Fruit fly (Drosophila melanogaster) whole organism, embryonic: ENCODE measurements around the gene mora.

Experiments
- CG10366 ChIP-seq: fragments of 200-800 bp; sonication (Bioruptor generic); IDR thresholded peaks from 2 replicates; pipeline ENCODE4 v1.3.6; 2022; ENCODE audit warnings: missing biosample characterization, missing genetic modification characterization
- CG11085 ChIP-seq: fragments of 200-800 bp; sonication (Bioruptor generic); IDR thresholded peaks from 2 replicates; pipeline ENCODE4 v1.3.6; 2022; ENCODE audit warnings: missing biosample characterization, missing genetic modification characterization
- CG13296 ChIP-seq: fragments of 200-800 bp; sonication (Bioruptor generic); optimal IDR thresholded peaks from 3 replicates; lab custom pipeline; 2018; ENCODE audit warnings: missing biosample characterization, mild to moderate bottlenecking, missing genetic modification characterization
- CG13424 ChIP-seq: fragments of 200-800 bp; sonication (Bioruptor generic); optimal IDR thresholded peaks from 2 replicates; lab custom pipeline; 2019; ENCODE audit warnings: missing biosample characterization, mild to moderate bottlenecking, missing genetic modification characterization, moderate library complexity
- CG13894 ChIP-seq: fragments of 200-800 bp; sonication (Bioruptor generic); optimal IDR thresholded peaks from 3 replicates; lab custom pipeline; 2018; ENCODE audit warnings: missing biosample characterization, mild to moderate bottlenecking, missing genetic modification characterization, moderate library complexity
- CG15269 ChIP-seq: fragments of 200-800 bp; sonication (Bioruptor generic); optimal IDR thresholded peaks from 2 replicates; lab custom pipeline; 2018; ENCODE audit warnings: missing biosample characterization, mild to moderate bottlenecking, missing genetic modification characterization, moderate library complexity
- CG1529 ChIP-seq: fragments of 200-800 bp; sonication (Bioruptor generic); optimal IDR thresholded peaks from 3 replicates; lab custom pipeline; 2018; ENCODE audit warnings: missing biosample characterization, missing genetic modification characterization
- CG17361 ChIP-seq: fragments of 200-800 bp; sonication (Bioruptor generic); IDR thresholded peaks from 3 replicates; pipeline ENCODE4 v1.3.6; 2022; ENCODE audit warnings: missing biosample characterization, missing genetic modification characterization
- CG2199 ChIP-seq: fragments of 200-800 bp; sonication (Bioruptor generic); IDR thresholded peaks from 3 replicates; pipeline ENCODE4 v1.3.6; 2022; ENCODE audit warnings: missing biosample characterization, missing genetic modification characterization
- CG30431 ChIP-seq: fragments of 200-800 bp; sonication (Bioruptor generic); optimal IDR thresholded peaks from 2 replicates; lab custom pipeline; 2017; ENCODE audit warnings: missing biosample characterization, missing genetic modification characterization
- CG4707 ChIP-seq: fragments of 200-800 bp; sonication (Bioruptor generic); optimal IDR thresholded peaks from 2 replicates; lab custom pipeline; 2018; ENCODE audit warnings: missing biosample characterization, mild to moderate bottlenecking, missing genetic modification characterization, moderate library complexity
- CG6175 ChIP-seq: fragments of 200-800 bp; sonication (Bioruptor generic); IDR thresholded peaks from 3 replicates; pipeline ENCODE4 v1.3.6; 2022; ENCODE audit warnings: missing biosample characterization, missing genetic modification characterization
- CG6654 ChIP-seq: fragments of 200-800 bp; sonication (Bioruptor generic); optimal IDR thresholded peaks from 2 replicates; lab custom pipeline; 2017; ENCODE audit warnings: missing biosample characterization, mild to moderate bottlenecking, missing genetic modification characterization
- CG8290 ChIP-seq, 3 experiments: fragments of 200-800 bp; sonication (Bioruptor generic); optimal IDR thresholded peaks; 2 replicates each; lab custom pipeline; 2016 to 2019; ENCODE audit warnings: missing biosample characterization in 3 of 3, missing genetic modification characterization in 3 of 3, mild to moderate bottlenecking in 2 of 3, moderate library complexity in 1 of 3
- CG8765 ChIP-seq: fragments of 200-800 bp; sonication (Bioruptor generic); IDR thresholded peaks from 2 replicates; pipeline ENCODE4 v1.3.6; 2022; ENCODE audit warnings: missing biosample characterization, missing genetic modification characterization
- CrebB ChIP-seq: fragments of 200-800 bp; sonication (Bioruptor generic); optimal IDR thresholded peaks from 3 replicates; lab custom pipeline; 2018; ENCODE audit warnings: missing biosample characterization, mild to moderate bottlenecking, missing genetic modification characterization
- GATAe ChIP-seq: fragments of 200-800 bp; sonication (Bioruptor generic); conservative IDR thresholded peaks from 2 replicates; pipeline ENCODE4 v1.3.6; 2022; ENCODE audit warnings: missing biosample characterization, missing genetic modification characterization
- HLHmδ ChIP-seq: fragments of 200-800 bp; sonication (Bioruptor generic); optimal IDR thresholded peaks from 2 replicates; lab custom pipeline; 2018; ENCODE audit warnings: missing biosample characterization, mild to moderate bottlenecking, missing genetic modification characterization, moderate library complexity
- Lim3 ChIP-seq: fragments of 200-800 bp; sonication (Bioruptor generic); IDR thresholded peaks from 2 replicates; pipeline ENCODE4 v1.3.6; 2022; ENCODE audit warnings: missing biosample characterization, missing genetic modification characterization
- Meics ChIP-seq: fragments of 200-800 bp; sonication (Bioruptor generic); optimal IDR thresholded peaks from 2 replicates; lab custom pipeline; 2017; ENCODE audit warnings: missing biosample characterization, mild to moderate bottlenecking, missing genetic modification characterization
- NC2α ChIP-seq: fragments of 200-800 bp; sonication (Bioruptor generic); optimal IDR thresholded peaks from 2 replicates; lab custom pipeline; 2016; ENCODE audit warnings: missing biosample characterization, missing genetic modification characterization
- Nf-YA ChIP-seq: fragments of 200-800 bp; sonication (Bioruptor generic); IDR thresholded peaks from 2 replicates; pipeline ENCODE4 v1.3.6; 2022; ENCODE audit warnings: missing biosample characterization, missing genetic modification characterization
- Nf-YB ChIP-seq: fragments of 200-800 bp; sonication (Bioruptor generic); optimal IDR thresholded peaks from 3 replicates; lab custom pipeline; 2019; ENCODE audit warnings: missing biosample characterization, mild to moderate bottlenecking, missing genetic modification characterization, moderate library complexity
- Ravus ChIP-seq: fragments of 200-800 bp; sonication (Bioruptor generic); IDR thresholded peaks from 2 replicates; pipeline ENCODE4 v1.3.6; 2022; ENCODE audit warnings: missing biosample characterization, missing genetic modification characterization
- Rfx ChIP-seq: fragments of 200-800 bp; sonication (Bioruptor generic); IDR thresholded peaks from 2 replicates; pipeline ENCODE4 v1.3.6; 2022; ENCODE audit warnings: missing biosample characterization, missing genetic modification characterization
- Side ChIP-seq: fragments of 200-800 bp; sonication (Bioruptor generic); optimal IDR thresholded peaks from 2 replicates; lab custom pipeline; 2016; ENCODE audit warnings: missing biosample characterization, missing genetic modification characterization
- TFAM ChIP-seq: fragments of 200-800 bp; sonication (Bioruptor generic); optimal IDR thresholded peaks from 2 replicates; lab custom pipeline; 2017; ENCODE audit warnings: missing biosample characterization, missing genetic modification characterization, inconsistent platforms
- ap ChIP-seq: fragments of 200-800 bp; sonication (Bioruptor generic); IDR thresholded peaks from 2 replicates; pipeline ENCODE4 v1.3.6; 2022; ENCODE audit warnings: missing biosample characterization, missing genetic modification characterization
- ato ChIP-seq: fragments of 200-800 bp; sonication (Bioruptor generic); IDR thresholded peaks from 2 replicates; pipeline ENCODE4 v1.3.6; 2022; ENCODE audit warnings: missing biosample characterization, missing genetic modification characterization; ENCODE audit not compliant: partially characterized antibody
- az2 ChIP-seq: fragments of 200-800 bp; sonication (Bioruptor generic); optimal IDR thresholded peaks from 3 replicates; lab custom pipeline; 2016; ENCODE audit warnings: missing biosample characterization, missing genetic modification characterization
- chm ChIP-seq: fragments of 200-800 bp; sonication (Bioruptor generic); IDR thresholded peaks from 2 replicates; pipeline ENCODE4 v1.3.6; 2022; ENCODE audit warnings: missing biosample characterization, missing genetic modification characterization
- chn ChIP-seq: fragments of 200-800 bp; sonication (Bioruptor generic); optimal IDR thresholded peaks from 2 replicates; lab custom pipeline; 2016; ENCODE audit warnings: missing biosample characterization, missing genetic modification characterization
- ci ChIP-seq: fragments of 200-800 bp; sonication (Bioruptor generic); IDR thresholded peaks from 3 replicates; pipeline ENCODE4 v1.3.6; 2022; ENCODE audit warnings: missing biosample characterization, missing genetic modification characterization
- croc ChIP-seq: fragments of 200-800 bp; sonication (Bioruptor generic); conservative IDR thresholded peaks from 3 replicates; pipeline ENCODE4 v1.3.6; 2022; ENCODE audit warnings: missing biosample characterization, missing genetic modification characterization
- crp ChIP-seq, 2 experiments: fragments of 200-800 bp; sonication (Bioruptor generic); optimal IDR thresholded peaks; 2 replicates in 1 of 2; 3 replicates in 1 of 2; lab custom pipeline; 2017; ENCODE audit warnings: missing biosample characterization in 2 of 2, missing genetic modification characterization in 2 of 2, mild to moderate bottlenecking in 1 of 2, moderate library complexity in 1 of 2
- disco-r ChIP-seq: fragments of 200-800 bp; sonication (Bioruptor generic); optimal IDR thresholded peaks from 2 replicates; lab custom pipeline; 2016; ENCODE audit warnings: missing biosample characterization, missing genetic modification characterization
- eve ChIP-seq, 2 experiments: fragments of >200 bp; optimal IDR thresholded peaks; 2 replicates each; lab custom pipeline; 2017; ENCODE audit warnings: missing biosample characterization in 2 of 2, missing genetic modification characterization in 2 of 2
- gro ChIP-seq: fragments of 200-800 bp; sonication (Bioruptor generic); optimal IDR thresholded peaks from 2 replicates; lab custom pipeline; 2016; ENCODE audit warnings: missing biosample characterization, missing genetic modification characterization
- h ChIP-seq: fragments of >200 bp; optimal IDR thresholded peaks from 2 replicates; lab custom pipeline; 2017
- hbn ChIP-seq: fragments of 200-800 bp; sonication (Bioruptor generic); IDR thresholded peaks from 2 replicates; pipeline ENCODE4 v1.3.6; 2022; ENCODE audit warnings: missing biosample characterization, missing genetic modification characterization; ENCODE audit not compliant: partially characterized antibody
- kni ChIP-seq: fragments of 200-800 bp; sonication (Bioruptor generic); optimal IDR thresholded peaks from 3 replicates; lab custom pipeline; 2017; ENCODE audit warnings: mild to moderate bottlenecking, missing biosample characterization, missing genetic modification reagents, missing genetic modification characterization
- lbe ChIP-seq: fragments of 200-800 bp; sonication (Bioruptor generic); optimal IDR thresholded peaks from 2 replicates; lab custom pipeline; 2016; ENCODE audit warnings: missing biosample characterization, mild to moderate bottlenecking, missing genetic modification characterization
- lilli ChIP-seq: fragments of 200-800 bp; sonication (Bioruptor generic); optimal IDR thresholded peaks from 3 replicates; lab custom pipeline; 2016; ENCODE audit warnings: missing biosample characterization, missing genetic modification characterization
- mirr ChIP-seq: fragments of 200-800 bp; sonication (Bioruptor generic); optimal IDR thresholded peaks from 3 replicates; lab custom pipeline; 2018; ENCODE audit warnings: missing biosample characterization, mild to moderate bottlenecking, missing genetic modification characterization
- ranshi ChIP-seq: fragments of 200-800 bp; sonication (Bioruptor generic); IDR thresholded peaks from 2 replicates; pipeline ENCODE4 v1.3.6; 2022; ENCODE audit warnings: missing biosample characterization, missing genetic modification characterization
- row ChIP-seq: fragments of 200-800 bp; sonication (Bioruptor generic); IDR thresholded peaks from 3 replicates; pipeline ENCODE4 v1.3.6; 2022; ENCODE audit warnings: missing biosample characterization, missing genetic modification characterization
- sisA ChIP-seq: fragments of 200-800 bp; sonication (Bioruptor generic); IDR thresholded peaks from 2 replicates; pipeline ENCODE4 v1.3.6; 2022; ENCODE audit warnings: missing biosample characterization, missing genetic modification characterization
- tll ChIP-seq, 2 experiments: fragments of 200-800 bp in 1 of 2; fragments of >200 bp in 1 of 2; sonication (Bioruptor generic) in 1 of 2; optimal IDR thresholded peaks; 2 replicates each; lab custom pipeline; 2017 to 2019; ENCODE audit warnings: missing biosample characterization in 2 of 2, missing genetic modification characterization in 2 of 2, mild to moderate bottlenecking in 1 of 2, moderate library complexity in 1 of 2
- toy ChIP-seq: fragments of 200-800 bp; sonication (Bioruptor generic); IDR thresholded peaks from 2 replicates; pipeline ENCODE4 v1.3.6; 2022; ENCODE audit warnings: missing biosample characterization, missing genetic modification characterization

Gene mora

DNA sequence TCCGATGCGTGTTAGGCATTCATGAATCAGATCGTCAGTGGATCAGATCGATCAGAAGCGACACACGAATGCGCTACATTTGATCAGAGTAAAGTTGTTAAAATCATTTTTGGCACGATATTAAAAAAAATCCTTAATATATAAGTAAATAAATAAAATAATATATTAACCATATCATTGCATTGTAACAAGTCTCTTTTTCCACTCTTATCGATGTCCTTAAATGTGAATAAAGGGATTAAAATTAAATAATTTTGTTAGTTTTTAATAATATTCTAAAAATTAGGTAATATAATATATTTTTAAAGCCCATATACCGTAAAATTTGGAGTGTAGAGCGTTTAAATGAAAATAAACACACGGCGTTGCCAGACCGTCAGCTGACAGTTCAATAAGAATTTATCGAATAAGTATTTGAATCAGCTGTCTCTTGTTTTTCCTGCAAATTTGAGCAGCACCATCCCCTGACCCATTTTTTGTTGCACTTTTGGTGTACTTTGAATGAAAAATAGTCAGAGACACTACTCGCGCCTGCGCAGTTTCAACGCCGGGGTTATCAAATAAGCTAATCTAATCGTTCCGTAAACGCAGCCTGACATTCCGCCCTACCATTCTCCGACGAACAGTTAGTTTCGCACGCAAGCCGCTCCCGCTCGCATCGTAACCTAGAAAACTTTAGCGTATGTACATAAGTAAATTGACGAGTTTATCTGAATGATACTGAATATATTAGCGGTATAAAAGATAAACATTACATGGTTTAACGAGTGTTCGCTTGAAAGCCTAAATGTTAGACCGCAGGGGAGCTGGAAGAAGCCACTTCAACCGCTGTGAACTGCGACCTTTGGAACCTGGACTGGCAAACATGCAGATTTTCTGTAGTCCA is 34.0 kb upstream of the mora start, which contains the start of the genes p38a and CG6178 (continued):
- TF ChIP-seq CG13424 = peak; percentile 99
- peak; percentile 97 for TF ChIP-seq row (GFP tag; lab: Robert Waterston, UW)
- peak; percentile 82 for TF ChIP-seq CrebB (tag; lab: Kevin White, UChicago)
- TF ChIP-seq TFAM (GFP tag; lab: Kevin White, UChicago) = no peak
- peak; percentile 75 for TF ChIP-seq CG4707 (GFP tag; lab: Kevin White, UChicago)
- no peak for TF ChIP-seq ato (GFP tag; lab: Robert Waterston, UW)
- peak; percentile 97 for TF ChIP-seq sisA (GFP tag; lab: Robert Waterston, UW)
- TF ChIP-seq ap = peak; percentile 95
- peak; percentile 97 for TF ChIP-seq ranshi
- TF ChIP-seq Meics (GFP tag; lab: Kevin White, UChicago) = peak; percentile 98
- peak; percentile 94 for TF ChIP-seq Lim3 (GFP tag; lab: Robert Waterston, UW)
- no peak for TF ChIP-seq NC2α (GFP tag; lab: Kevin White, UChicago)
- no peak for TF ChIP-seq disco-r
- TF ChIP-seq CG13296 (GFP tag; lab: Kevin White, UChicago) = peak; percentile 98
- no peak for TF ChIP-seq HLHmδ (GFP tag; lab: Kevin White, UChicago)
- TF ChIP-seq toy = peak; percentile 82
- TF ChIP-seq gro (GFP tag; lab: Kevin White, UChicago) = peak; percentile 43
- TF ChIP-seq ci = peak; percentile 89
- peak; percentile 89 for TF ChIP-seq GATAe (GFP tag; lab: Robert Waterston, UW)
- TF ChIP-seq chm (GFP tag; lab: Robert Waterston, UW) = peak; percentile 65; the same call in 1 of the 2 replicates
- TF ChIP-seq CG30431 (GFP tag; lab: Kevin White, UChicago) = peak; percentile 95
- peak; percentile 94 for TF ChIP-seq Nf-YA (GFP tag; lab: Robert Waterston, UW)
- TF ChIP-seq CG8765 (GFP tag; lab: Robert Waterston, UW) = peak; percentile 78
- TF ChIP-seq kni (GFP tag; lab: Kevin White, UChicago) = no peak
- peak; percentile 97 for TF ChIP-seq CG11085 (GFP tag; lab: Robert Waterston, UW)
- TF ChIP-seq h (lab: Kevin White, UChicago) = no peak
- TF ChIP-seq Ravus (GFP tag; lab: Robert Waterston, UW) = peak; percentile 92
- peak; percentile 39 to 89 for TF ChIP-seq crp (GFP tag; optimal IDR thresholded peaks at IDR 0.05; lab: Kevin White, UChicago)
- TF ChIP-seq eve (GFP tag; optimal IDR thresholded peaks at IDR 0.05; lab: Kevin White, UChicago) = no peak
- peak; percentile 99 for TF ChIP-seq CG15269 (tag; lab: Kevin White, UChicago)
- peak; percentile 96 for TF ChIP-seq croc (GFP tag; lab: Robert Waterston, UW)
- peak; percentile 50 for TF ChIP-seq CG8290 (GFP tag; optimal IDR thresholded peaks at IDR 0.05; lab: Kevin White, UChicago)
- no peak for TF ChIP-seq CG8290 (tag; optimal IDR thresholded peaks at IDR 0.05; lab: Kevin White, UChicago)
- TF ChIP-seq CG2199 (GFP tag; lab: Robert Waterston, UW) = peak; percentile 92
- peak; percentile 98 for TF ChIP-seq Rfx
- TF ChIP-seq chn (GFP tag; lab: Kevin White, UChicago) = peak; percentile 46
- no peak for TF ChIP-seq hbn (GFP tag; lab: Robert Waterston, UW)
- peak; percentile 73 for TF ChIP-seq lilli
- TF ChIP-seq Side = no peak
- peak; percentile 84 for TF ChIP-seq lbe (GFP tag; lab: Kevin White, UChicago)
- no peak for TF ChIP-seq tll (GFP tag; optimal IDR thresholded peaks at IDR 0.05; lab: Kevin White, UChicago)
- peak; percentile 91 for TF ChIP-seq CG6175 (GFP tag; lab: Robert Waterston, UW)
- TF ChIP-seq az2 (GFP tag; lab: Kevin White, UChicago) = peak; percentile 93
- peak; percentile 90 for TF ChIP-seq CG6654 (GFP tag; lab: Kevin White, UChicago)
- peak; percentile 89 for TF ChIP-seq Nf-YB
- peak; percentile 84 for TF ChIP-seq mirr (GFP tag; lab: Kevin White, UChicago)
- peak; percentile 100 for TF ChIP-seq CG17361 (GFP tag; lab: Robert Waterston, UW)
- peak; percentile 96 for TF ChIP-seq CG10366 (GFP tag; lab: Robert Waterston, UW)
- peak; percentile 96 for TF ChIP-seq CG13894
- peak; percentile 80 for TF ChIP-seq CG1529 (GFP tag; lab: Kevin White, UChicago)
